Worm (Caenorhabditis elegans): ENCODE results near the gene K02D10.8.
A peak's percentile ranks its signal among the peaks of the same experiment; 100 is the strongest.

DNA sequence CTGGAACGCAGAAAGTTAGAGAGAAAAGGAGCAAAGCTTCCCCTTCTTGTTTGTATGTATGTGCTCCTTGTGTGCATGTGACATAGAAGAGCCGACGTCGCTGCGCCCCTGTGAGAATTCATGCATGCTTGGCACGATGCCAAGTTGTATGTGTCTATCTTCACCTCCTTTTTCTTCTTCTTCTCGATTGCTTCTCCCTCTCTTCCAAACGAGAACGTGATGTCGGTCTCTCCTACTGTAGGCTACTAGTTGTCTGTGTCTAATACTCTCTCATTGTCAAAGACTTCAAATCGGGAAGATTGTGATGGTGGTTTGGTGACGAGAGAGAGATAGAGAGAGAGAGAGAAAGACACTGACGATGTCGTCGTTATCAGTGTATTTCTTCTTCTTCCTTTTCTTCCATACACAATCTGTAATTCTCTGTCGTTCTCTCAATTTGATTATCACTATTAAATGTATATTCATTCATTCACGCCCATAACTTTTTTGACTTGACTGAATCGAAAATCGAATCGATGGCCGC, 11.1 kb downstream of the K02D10.8 start:
- TF ChIP-seq pha-4 (tag; optimal IDR thresholded peaks at IDR 0.05), result no peak
- TF ChIP-seq ces-1 (GFP tag; optimal IDR thresholded peaks at IDR 0.05), result peak; percentile 48
- TF ChIP-seq lin-13 (tag; optimal IDR thresholded peaks at IDR 0.05), result no peak
- no peak for TF ChIP-seq nhr-28 (tag; optimal IDR thresholded peaks at IDR 0.05)
- no peak for TF ChIP-seq unc-39 (tag; optimal IDR thresholded peaks at IDR 0.05)
- TF ChIP-seq sem-2 (GFP tag; optimal IDR thresholded peaks at IDR 0.05), result no peak
- TF ChIP-seq nhr-237 (tag; optimal IDR thresholded peaks at IDR 0.05), result no peak
- peak; percentile 62 for TF ChIP-seq lsy-2 (tag; optimal IDR thresholded peaks at IDR 0.05)
- TF ChIP-seq unc-62 (GFP tag; optimal IDR thresholded peaks at IDR 0.05), result no peak
- TF ChIP-seq bed-3 (GFP tag; optimal IDR thresholded peaks at IDR 0.05), result no peak
